Worm (Caenorhabditis elegans) whole organism, early embryonic: Measurements from ENCODE around the gene Y43E12A.2.

ENCODE experiments used
- ama-1 ChIP-seq: fragments of 150-350 bp; optimal IDR thresholded peaks from 2 replicates; lab custom pipeline; 2014
- scrt-1 ChIP-seq: fragments of 200-800 bp; sonication (Bioruptor generic); IDR thresholded peaks from 2 replicates; pipeline ENCODE4 v1.3.6; 2022; ENCODE audit warnings: missing genetic modification characterization, missing compliant biosample characterization
- tbx-11 ChIP-seq: fragments of 200-800 bp; sonication (Bioruptor generic); IDR thresholded peaks from 2 replicates; pipeline ENCODE4 v1.3.6; 2022; ENCODE audit warnings: missing genetic modification characterization, missing compliant biosample characterization
- tbx-37 ChIP-seq: fragments of 200-800 bp; sonication (Bioruptor generic); conservative IDR thresholded peaks from 2 replicates; pipeline ENCODE4 v1.3.6; 2022; ENCODE audit warnings: missing genetic modification reagents, missing genetic modification characterization, missing compliant biosample characterization
- tra-4 ChIP-seq: sonication (generic microtip); optimal IDR thresholded peaks from 2 replicates; lab custom pipeline; 2017; ENCODE audit warnings: missing genetic modification characterization, missing compliant biosample characterization

DNA sequence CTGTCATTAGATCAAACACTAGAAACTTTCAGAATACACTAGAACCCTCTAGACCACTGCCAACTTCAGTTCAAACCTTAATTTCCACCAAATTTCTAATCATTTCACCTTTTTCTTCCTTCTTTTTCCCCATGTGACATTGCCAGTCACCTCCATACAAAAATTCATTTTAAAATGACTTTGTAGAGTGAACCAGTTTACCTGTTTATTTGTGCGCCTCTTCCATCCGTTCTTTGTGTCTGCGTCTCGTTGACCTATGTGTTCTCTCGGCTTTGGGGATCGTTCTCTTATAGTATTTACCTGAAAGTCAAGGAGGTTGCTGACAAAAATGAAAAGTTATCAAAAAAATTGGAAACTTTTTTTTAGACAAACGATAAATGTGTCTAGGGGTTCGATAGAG is 1.2 kb upstream of the Y43E12A.2 start:
- TF ChIP-seq tbx-11 (GFP tag; lab: Robert Waterston, UW) (no peak), ama-1 (no peak), tbx-37 (GFP tag; lab: Robert Waterston, UW) (no peak), tra-4 (no peak), scrt-1 (GFP tag; lab: Robert Waterston, UW) (no peak)
